Fruit fly (Drosophila melanogaster) whole organism, embryonic: ENCODE measurements around the gene Cp36.

Experiments used
- Abd-B ChIP-seq: fragments of 200-800 bp; sonication (Bioruptor generic); optimal IDR thresholded peaks from 2 replicates; lab custom pipeline; 2018; ENCODE audit warnings: missing biosample characterization, mild to moderate bottlenecking, missing genetic modification characterization, moderate library complexity
- CG10274 ChIP-seq: fragments of 200-800 bp; sonication (Bioruptor generic); optimal IDR thresholded peaks from 3 replicates; lab custom pipeline; 2017; ENCODE audit warnings: missing biosample characterization, mild to moderate bottlenecking, missing genetic modification characterization
- CG10565 ChIP-seq: fragments of 200-800 bp; sonication (Bioruptor generic); optimal IDR thresholded peaks from 3 replicates; lab custom pipeline; 2016; ENCODE audit warnings: missing biosample characterization, mild to moderate bottlenecking, missing genetic modification characterization
- CG11247 ChIP-seq: fragments of 200-800 bp; sonication (Bioruptor generic); IDR thresholded peaks from 2 replicates; pipeline ENCODE4 v1.3.6; 2022; ENCODE audit warnings: missing biosample characterization, missing genetic modification characterization
- CG11398 ChIP-seq: fragments of 200-800 bp; sonication (Bioruptor generic); optimal IDR thresholded peaks from 2 replicates; lab custom pipeline; 2016; ENCODE audit warnings: missing biosample characterization, missing genetic modification characterization
- CG12391 ChIP-seq: fragments of 200-800 bp; sonication (Bioruptor generic); optimal IDR thresholded peaks from 3 replicates; lab custom pipeline; 2018; ENCODE audit warnings: missing biosample characterization, mild to moderate bottlenecking, missing genetic modification characterization, moderate library complexity
- CG12659 ChIP-seq: fragments of 200-800 bp; sonication (Bioruptor generic); optimal IDR thresholded peaks from 3 replicates; lab custom pipeline; 2017; ENCODE audit warnings: mild to moderate bottlenecking, missing biosample characterization, missing genetic modification reagents, missing genetic modification characterization
- CG13775 ChIP-seq: fragments of 200-800 bp; sonication (Bioruptor generic); optimal IDR thresholded peaks from 3 replicates; lab custom pipeline; 2017; ENCODE audit warnings: missing biosample characterization, mild to moderate bottlenecking, missing genetic modification characterization
- CG14860 ChIP-seq: fragments of 200-800 bp; sonication (Bioruptor generic); IDR thresholded peaks from 3 replicates; pipeline ENCODE4 v1.3.6; 2022; ENCODE audit warnings: missing biosample characterization, missing genetic modification characterization; ENCODE audit not compliant: partially characterized antibody
- CG16813 ChIP-seq: fragments of 200-800 bp; sonication (Bioruptor generic); IDR thresholded peaks from 3 replicates; pipeline ENCODE4 v1.3.6; 2022; ENCODE audit warnings: missing biosample characterization, missing genetic modification characterization; ENCODE audit not compliant: partially characterized antibody
- CG17328 ChIP-seq: fragments of 200-800 bp; sonication (Bioruptor generic); IDR thresholded peaks from 2 replicates; pipeline ENCODE4 v1.3.6; 2022; ENCODE audit warnings: missing biosample characterization, missing genetic modification characterization
- CG18262 ChIP-seq: fragments of 200-800 bp; optimal IDR thresholded peaks from 3 replicates; lab custom pipeline; 2019; ENCODE audit warnings: missing biosample characterization, mild to moderate bottlenecking, missing genetic modification characterization, moderate library complexity
- CG2202 ChIP-seq: fragments of 200-800 bp; sonication (Bioruptor generic); optimal IDR thresholded peaks from 2 replicates; lab custom pipeline; 2018; ENCODE audit warnings: missing biosample characterization, mild to moderate bottlenecking, missing genetic modification characterization
- CG3847 ChIP-seq: fragments of 200-800 bp; sonication (Bioruptor generic); IDR thresholded peaks from 2 replicates; pipeline ENCODE4 v1.3.6; 2022; ENCODE audit warnings: missing biosample characterization, missing genetic modification characterization
- CG4820 ChIP-seq: fragments of 200-800 bp; sonication (Bioruptor generic); optimal IDR thresholded peaks from 3 replicates; lab custom pipeline; 2016; ENCODE audit warnings: missing biosample characterization, missing genetic modification characterization
- CG6765 ChIP-seq: fragments of 200-800 bp; sonication (Bioruptor generic); optimal IDR thresholded peaks from 3 replicates; lab custom pipeline; 2017; ENCODE audit warnings: missing biosample characterization, mild to moderate bottlenecking, missing genetic modification characterization
- CG7928 ChIP-seq: fragments of 200-800 bp; sonication (Bioruptor generic); optimal IDR thresholded peaks from 2 replicates; lab custom pipeline; 2017; ENCODE audit warnings: missing biosample characterization, mild to moderate bottlenecking, missing genetic modification characterization
- CG8388 ChIP-seq: fragments of 200-800 bp; sonication (Bioruptor generic); optimal IDR thresholded peaks from 2 replicates; lab custom pipeline; 2019; ENCODE audit warnings: missing biosample characterization, mild to moderate bottlenecking, missing genetic modification characterization, moderate library complexity
- D ChIP-seq, 2 experiments: fragments of 200-800 bp in 1 of 2; fragments of >200 bp in 1 of 2; sonication (Bioruptor generic) in 1 of 2; optimal IDR thresholded peaks; 2 replicates in 1 of 2; 3 replicates in 1 of 2; lab custom pipeline; 2017; ENCODE audit warnings: mild to moderate bottlenecking in 1 of 2, missing biosample characterization in 1 of 2, missing genetic modification characterization in 1 of 2, missing genetic modification reagents in 1 of 2
- Deaf1 ChIP-seq: fragments of 200-800 bp; optimal IDR thresholded peaks from 3 replicates; lab custom pipeline; 2019; ENCODE audit warnings: missing biosample characterization, mild to moderate bottlenecking, missing genetic modification characterization, moderate library complexity
- Dref ChIP-seq: fragments of 200-800 bp; sonication (Bioruptor generic); IDR thresholded peaks from 2 replicates; pipeline ENCODE4 v1.3.6; 2022; ENCODE audit warnings: missing biosample characterization, missing genetic modification characterization
- Fer1 ChIP-seq: fragments of 200-800 bp; sonication (Bioruptor generic); optimal IDR thresholded peaks from 2 replicates; lab custom pipeline; 2017; ENCODE audit warnings: missing biosample characterization, mild to moderate bottlenecking, missing genetic modification characterization
- Hsf ChIP-seq: fragments of 200-800 bp; sonication (Bioruptor generic); optimal IDR thresholded peaks from 3 replicates; lab custom pipeline; 2016; ENCODE audit warnings: missing biosample characterization, missing genetic modification characterization
- NFAT ChIP-seq: fragments of 200-800 bp; sonication (Bioruptor generic); IDR thresholded peaks from 2 replicates; pipeline ENCODE4 v1.3.6; 2022; ENCODE audit warnings: missing biosample characterization, missing genetic modification characterization
- Nf-YC ChIP-seq: fragments of 200-800 bp; optimal IDR thresholded peaks from 3 replicates; lab custom pipeline; 2019; ENCODE audit warnings: missing biosample characterization, mild to moderate bottlenecking, missing genetic modification characterization, moderate library complexity
- PHDP ChIP-seq: fragments of 200-800 bp; sonication (Bioruptor generic); optimal IDR thresholded peaks from 3 replicates; lab custom pipeline; 2018; ENCODE audit warnings: missing biosample characterization, mild to moderate bottlenecking, missing genetic modification characterization, moderate library complexity
- Sox100B ChIP-seq: fragments of 200-800 bp; sonication (Bioruptor generic); optimal IDR thresholded peaks from 3 replicates; lab custom pipeline; 2018; ENCODE audit warnings: missing biosample characterization, mild to moderate bottlenecking, missing genetic modification characterization
- ap ChIP-seq: fragments of 200-800 bp; sonication (Bioruptor generic); IDR thresholded peaks from 2 replicates; pipeline ENCODE4 v1.3.6; 2022; ENCODE audit warnings: missing biosample characterization, missing genetic modification characterization
- ara ChIP-seq: fragments of 200-800 bp; sonication (Bioruptor generic); IDR thresholded peaks from 2 replicates; pipeline ENCODE4 v1.3.6; 2022; ENCODE audit warnings: missing biosample characterization, missing genetic modification characterization
- ato ChIP-seq: fragments of 200-800 bp; sonication (Bioruptor generic); IDR thresholded peaks from 2 replicates; pipeline ENCODE4 v1.3.6; 2022; ENCODE audit warnings: missing biosample characterization, missing genetic modification characterization; ENCODE audit not compliant: partially characterized antibody
- caup ChIP-seq: fragments of 200-800 bp; sonication (Bioruptor generic); optimal IDR thresholded peaks from 3 replicates; lab custom pipeline; 2017; ENCODE audit warnings: missing biosample characterization, mild to moderate bottlenecking, missing genetic modification characterization, moderate library complexity; ENCODE audit not compliant: severe bottlenecking
- en ChIP-seq: fragments of 200-800 bp; sonication (Bioruptor generic); optimal IDR thresholded peaks from 2 replicates; lab custom pipeline; 2016; ENCODE audit warnings: missing biosample characterization, missing genetic modification characterization
- exex ChIP-seq: fragments of 200-800 bp; sonication (Bioruptor generic); optimal IDR thresholded peaks from 4 replicates; lab custom pipeline; 2018; ENCODE audit warnings: missing biosample characterization, mild to moderate bottlenecking, missing genetic modification characterization, moderate library complexity
- fd3F ChIP-seq: fragments of 200-800 bp; sonication (Bioruptor generic); optimal IDR thresholded peaks from 2 replicates; lab custom pipeline; 2018; ENCODE audit warnings: missing biosample characterization, mild to moderate bottlenecking, missing genetic modification characterization, moderate library complexity
- fd64A ChIP-seq: fragments of 200-800 bp; sonication (Bioruptor generic); optimal IDR thresholded peaks from 3 replicates; lab custom pipeline; 2018; ENCODE audit warnings: missing biosample characterization, mild to moderate bottlenecking, missing genetic modification characterization
- gce ChIP-seq: fragments of 200-800 bp; sonication (Bioruptor generic); IDR thresholded peaks from 3 replicates; pipeline ENCODE4 v1.3.6; 2022; ENCODE audit warnings: missing biosample characterization, missing genetic modification characterization
- grau ChIP-seq: fragments of 200-800 bp; optimal IDR thresholded peaks from 3 replicates; lab custom pipeline; 2019; ENCODE audit warnings: missing biosample characterization, mild to moderate bottlenecking, missing genetic modification characterization, moderate library complexity
- her ChIP-seq: fragments of 200-800 bp; sonication (Bioruptor generic); optimal IDR thresholded peaks from 2 replicates; lab custom pipeline; 2016; ENCODE audit warnings: missing biosample characterization, missing genetic modification characterization
- mld ChIP-seq: fragments of 200-800 bp; sonication (Bioruptor generic); IDR thresholded peaks from 3 replicates; pipeline ENCODE4 v1.3.6; 2022; ENCODE audit warnings: missing biosample characterization, missing genetic modification characterization; ENCODE audit not compliant: partially characterized antibody
- odd ChIP-seq: fragments of 200-800 bp; sonication (Bioruptor generic); optimal IDR thresholded peaks from 2 replicates; lab custom pipeline; 2017; ENCODE audit warnings: missing biosample characterization, mild to moderate bottlenecking, missing genetic modification characterization
- phol ChIP-seq: fragments of 200-800 bp; sonication (Bioruptor generic); optimal IDR thresholded peaks from 3 replicates; lab custom pipeline; 2018; ENCODE audit warnings: missing biosample characterization, mild to moderate bottlenecking, missing genetic modification characterization, moderate library complexity
- pzg ChIP-seq: fragments of 200-800 bp; sonication (Bioruptor generic); optimal IDR thresholded peaks from 3 replicates; lab custom pipeline; 2018; ENCODE audit warnings: missing biosample characterization, mild to moderate bottlenecking, missing genetic modification characterization, moderate library complexity
- ranshi ChIP-seq: fragments of 200-800 bp; sonication (Bioruptor generic); IDR thresholded peaks from 2 replicates; pipeline ENCODE4 v1.3.6; 2022; ENCODE audit warnings: missing biosample characterization, missing genetic modification characterization
- seq ChIP-seq: fragments of 200-800 bp; sonication (Bioruptor generic); IDR thresholded peaks from 2 replicates; pipeline ENCODE4 v1.3.6; 2022; ENCODE audit warnings: missing biosample characterization, missing genetic modification characterization
- sima ChIP-seq: fragments of 200-800 bp; sonication (Bioruptor generic); optimal IDR thresholded peaks from 2 replicates; lab custom pipeline; 2016; ENCODE audit warnings: missing biosample characterization, missing genetic modification characterization
- sob ChIP-seq: fragments of 200-800 bp; sonication (Bioruptor generic); IDR thresholded peaks from 2 replicates; pipeline ENCODE4 v1.3.6; 2022; ENCODE audit warnings: missing biosample characterization, missing genetic modification characterization
- tap ChIP-seq: fragments of 200-800 bp; optimal IDR thresholded peaks from 3 replicates; lab custom pipeline; 2019; ENCODE audit warnings: missing biosample characterization, mild to moderate bottlenecking, missing genetic modification characterization, moderate library complexity
- ttk ChIP-seq: fragments of 200-800 bp; sonication (Bioruptor generic); IDR thresholded peaks from 2 replicates; pipeline ENCODE4 v2.1.2; 2022; ENCODE audit warnings: missing biosample characterization, missing genetic modification characterization
- yki ChIP-seq: fragments of >200 bp; optimal IDR thresholded peaks from 3 replicates; lab custom pipeline; 2018

The Cp36 gene

DNA sequence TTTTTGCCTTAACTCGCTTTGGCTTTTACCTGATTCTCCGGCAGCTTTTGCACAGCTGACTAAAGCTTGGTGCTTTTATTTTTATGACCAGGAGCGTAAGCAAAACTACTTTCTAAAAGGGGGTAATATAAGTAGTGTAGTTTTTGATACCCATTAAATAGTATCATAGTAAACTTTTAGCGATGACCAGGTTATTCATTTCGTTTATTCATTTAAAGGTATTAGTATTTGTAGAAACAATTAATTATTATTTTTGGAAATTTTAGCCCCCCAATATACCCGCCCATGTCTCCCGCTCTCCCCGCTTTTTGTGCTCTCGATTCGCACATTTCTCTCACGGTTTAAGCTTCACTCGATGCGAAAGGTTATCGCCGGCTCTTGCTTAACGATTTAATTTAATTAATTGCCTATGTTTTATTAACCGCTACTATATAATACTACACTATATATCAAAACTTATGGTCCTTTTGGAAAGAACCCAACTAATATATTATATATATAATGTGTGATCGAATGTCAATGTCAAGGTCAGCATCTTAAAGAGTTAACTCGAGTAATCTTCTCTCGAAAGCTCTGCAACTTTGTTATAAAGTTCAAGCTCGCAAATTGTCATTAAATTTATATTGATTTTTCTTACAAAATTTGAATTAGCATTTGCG lies 14.6 kb upstream of the Cp36 start, which contains the start of gene Sptr (continued):
- TF ChIP-seq CG12659 (peak; percentile 92), Nf-YC (peak; percentile 80), CG8388 (GFP tag; lab: Kevin White, UChicago) (peak; percentile 60), ttk (GFP tag; lab: Robert Waterston, UW) (peak; percentile 82), sob (GFP tag; lab: Robert Waterston, UW) (peak; percentile 94), ranshi (GFP tag; lab: Robert Waterston, UW) (peak; percentile 89), Fer1 (GFP tag; lab: Kevin White, UChicago) (peak; percentile 95), phol (peak; percentile 76), Sox100B (peak; percentile 72), odd (GFP tag; lab: Kevin White, UChicago) (peak; percentile 86), Deaf1 (tag; lab: Kevin White, UChicago) (peak; percentile 67), sima (peak; percentile 16), Abd-B (GFP tag; lab: Kevin White, UChicago) (peak; percentile 72), NFAT (GFP tag; lab: Robert Waterston, UW) (peak; percentile 90), en (GFP tag; lab: Kevin White, UChicago) (peak; percentile 22), CG10565 (no peak), Hsf (GFP tag; lab: Kevin White, UChicago) (peak; percentile 85), ara (GFP tag; lab: Robert Waterston, UW) (peak; percentile 80), ato (GFP tag; lab: Robert Waterston, UW) (no peak), her (GFP tag; lab: Kevin White, UChicago) (peak; percentile 64), CG7928 (GFP tag; lab: Kevin White, UChicago) (peak; percentile 62), fd64A (no peak), CG3847 (GFP tag; lab: Robert Waterston, UW) (peak; percentile 92), CG11247 (GFP tag; lab: Robert Waterston, UW) (peak; percentile 86), caup (GFP tag; lab: Kevin White, UChicago) (peak; percentile 92), CG16813 (no peak), CG6765 (GFP tag; lab: Kevin White, UChicago) (peak; percentile 91), CG4820 (GFP tag; lab: Kevin White, UChicago) (peak; percentile 69), gce (GFP tag; lab: Robert Waterston, UW) (peak; percentile 78; the same call in 2 of the 3 replicates), CG12391 (tag; lab: Kevin White, UChicago) (peak; percentile 88), CG13775 (peak; percentile 80), exex (peak; percentile 69), tap (tag; lab: Kevin White, UChicago) (peak; percentile 86), fd3F (GFP tag; lab: Kevin White, UChicago) (peak; percentile 86), ap (peak; percentile 80), CG10274 (GFP tag; lab: Kevin White, UChicago) (peak; percentile 65), mld (GFP tag; lab: Robert Waterston, UW) (no peak), PHDP (tag; lab: Kevin White, UChicago) (peak; percentile 93), seq (GFP tag; lab: Robert Waterston, UW) (peak; percentile 93), yki (no peak), pzg (peak; percentile 12), CG2202 (tag; lab: Kevin White, UChicago) (no peak), D (optimal IDR thresholded peaks at IDR 0.05; lab: Kevin White, UChicago) (no peak), D (GFP tag; optimal IDR thresholded peaks at IDR 0.05; lab: Kevin White, UChicago) (peak; percentile 57), CG14860 (GFP tag; lab: Robert Waterston, UW) (no peak), CG18262 (tag; lab: Kevin White, UChicago) (peak; percentile 75), CG17328 (peak; percentile 88), grau (tag; lab: Kevin White, UChicago) (peak; percentile 91), CG11398 (GFP tag; lab: Kevin White, UChicago) (peak; percentile 46), Dref (no peak)
